Fruit fly (Drosophila melanogaster) whole organism, embryonic: ENCODE results near the gene CG3165.

Experiments used
- ATbp ChIP-seq: fragments of 200-800 bp; sonication (Bioruptor generic); optimal IDR thresholded peaks from 2 replicates; lab custom pipeline; 2017; ENCODE audit warnings: missing biosample characterization, mild to moderate bottlenecking, missing genetic modification characterization, missing genetic modification reagents
- Atf-2 ChIP-seq: fragments of 200-800 bp; sonication (Bioruptor generic); optimal IDR thresholded peaks from 2 replicates; lab custom pipeline; 2016; ENCODE audit warnings: missing biosample characterization, missing genetic modification characterization
- Blimp-1 ChIP-seq: fragments of 200-800 bp; sonication (Bioruptor generic); optimal IDR thresholded peaks from 3 replicates; lab custom pipeline; 2018; ENCODE audit warnings: missing biosample characterization, missing genetic modification characterization, mild to moderate bottlenecking, moderate library complexity, missing genetic modification reagents
- Bteb2 ChIP-seq: fragments of 200-800 bp; sonication (Bioruptor generic); optimal IDR thresholded peaks from 2 replicates; lab custom pipeline; 2016; ENCODE audit warnings: missing biosample characterization, missing genetic modification characterization
- CG10431 ChIP-seq: fragments of 200-800 bp; sonication (Bioruptor generic); optimal IDR thresholded peaks from 3 replicates; lab custom pipeline; 2018; ENCODE audit warnings: missing biosample characterization, mild to moderate bottlenecking, missing genetic modification characterization
- CG10959 ChIP-seq: fragments of 200-800 bp; sonication (Bioruptor generic); IDR thresholded peaks from 2 replicates; pipeline ENCODE4 v1.3.6; 2022; ENCODE audit warnings: missing biosample characterization, missing genetic modification characterization
- CG12219 ChIP-seq: fragments of 200-800 bp; sonication (Bioruptor generic); optimal IDR thresholded peaks from 3 replicates; lab custom pipeline; 2018; ENCODE audit warnings: missing biosample characterization, mild to moderate bottlenecking, missing genetic modification characterization
- CG12942 ChIP-seq: fragments of 200-800 bp; sonication (Bioruptor generic); optimal IDR thresholded peaks from 3 replicates; lab custom pipeline; 2016; ENCODE audit warnings: missing biosample characterization, missing genetic modification characterization
- CG14710 ChIP-seq: fragments of 200-800 bp; sonication (Bioruptor generic); optimal IDR thresholded peaks from 3 replicates; lab custom pipeline; 2019; ENCODE audit warnings: missing biosample characterization, mild to moderate bottlenecking, missing genetic modification characterization, moderate library complexity
- CG14860 ChIP-seq: fragments of 200-800 bp; sonication (Bioruptor generic); IDR thresholded peaks from 3 replicates; pipeline ENCODE4 v1.3.6; 2022; ENCODE audit warnings: missing biosample characterization, missing genetic modification characterization; ENCODE audit not compliant: partially characterized antibody
- CG15479 ChIP-seq: fragments of 200-800 bp; sonication (Bioruptor generic); optimal IDR thresholded peaks from 3 replicates; lab custom pipeline; 2019; ENCODE audit warnings: missing biosample characterization, mild to moderate bottlenecking, missing genetic modification characterization, moderate library complexity
- CG15696 ChIP-seq: fragments of 200-800 bp; sonication (Bioruptor generic); optimal IDR thresholded peaks from 2 replicates; lab custom pipeline; 2019; ENCODE audit warnings: missing biosample characterization, mild to moderate bottlenecking, missing genetic modification characterization, moderate library complexity
- CG1603 ChIP-seq: fragments of 200-800 bp; sonication (Bioruptor generic); optimal IDR thresholded peaks from 2 replicates; lab custom pipeline; 2019; ENCODE audit warnings: missing biosample characterization, mild to moderate bottlenecking, missing genetic modification characterization, moderate library complexity
- CG18764 ChIP-seq: fragments of 200-800 bp; sonication (Bioruptor generic); optimal IDR thresholded peaks from 3 replicates; lab custom pipeline; 2016; ENCODE audit warnings: missing biosample characterization, missing genetic modification characterization
- CG2116 ChIP-seq: fragments of 200-800 bp; sonication (Bioruptor generic); optimal IDR thresholded peaks from 3 replicates; lab custom pipeline; 2018; ENCODE audit warnings: missing biosample characterization, mild to moderate bottlenecking, missing genetic modification characterization
- CG2129 ChIP-seq: fragments of 200-800 bp; sonication (Bioruptor generic); IDR thresholded peaks from 2 replicates; pipeline ENCODE4 v1.3.6; 2022; ENCODE audit warnings: missing biosample characterization, missing genetic modification characterization; ENCODE audit not compliant: partially characterized antibody
- CG4707 ChIP-seq: fragments of 200-800 bp; sonication (Bioruptor generic); optimal IDR thresholded peaks from 2 replicates; lab custom pipeline; 2018; ENCODE audit warnings: missing biosample characterization, mild to moderate bottlenecking, missing genetic modification characterization, moderate library complexity
- CG6254 ChIP-seq: fragments of 200-800 bp; sonication (Bioruptor generic); optimal IDR thresholded peaks from 3 replicates; lab custom pipeline; 2017; ENCODE audit warnings: mild to moderate bottlenecking, missing biosample characterization, missing genetic modification reagents, missing genetic modification characterization
- CG6683 ChIP-seq: fragments of 200-800 bp; sonication (Bioruptor generic); optimal IDR thresholded peaks from 2 replicates; lab custom pipeline; 2017; ENCODE audit warnings: missing biosample characterization, mild to moderate bottlenecking, missing genetic modification characterization, missing genetic modification reagents
- CG7271 ChIP-seq: fragments of 200-800 bp; sonication (Bioruptor generic); optimal IDR thresholded peaks from 2 replicates; lab custom pipeline; 2018; ENCODE audit warnings: missing biosample characterization, mild to moderate bottlenecking, missing genetic modification characterization, moderate library complexity
- CG7963 ChIP-seq: fragments of 200-800 bp; sonication (Bioruptor generic); IDR thresholded peaks from 3 replicates; pipeline ENCODE4 v1.3.6; 2022; ENCODE audit warnings: missing biosample characterization, missing genetic modification characterization; ENCODE audit not compliant: partially characterized antibody
- CG8388 ChIP-seq: fragments of 200-800 bp; sonication (Bioruptor generic); optimal IDR thresholded peaks from 2 replicates; lab custom pipeline; 2019; ENCODE audit warnings: missing biosample characterization, mild to moderate bottlenecking, missing genetic modification characterization, moderate library complexity
- CG9215 ChIP-seq: fragments of 200-800 bp; sonication (Bioruptor generic); IDR thresholded peaks from 2 replicates; pipeline ENCODE4 v1.3.6; 2022; ENCODE audit warnings: missing biosample characterization, missing genetic modification characterization
- CG9797 ChIP-seq: fragments of 200-800 bp; sonication (Bioruptor generic); optimal IDR thresholded peaks from 3 replicates; lab custom pipeline; 2018; ENCODE audit warnings: missing biosample characterization, mild to moderate bottlenecking, missing genetic modification characterization
- CoRest ChIP-seq: fragments of 200-800 bp; sonication (Bioruptor generic); optimal IDR thresholded peaks from 3 replicates; lab custom pipeline; 2018; ENCODE audit warnings: missing biosample characterization, mild to moderate bottlenecking, missing genetic modification characterization, moderate library complexity
- Dbx ChIP-seq: fragments of 200-800 bp; sonication (Bioruptor generic); IDR thresholded peaks from 3 replicates; pipeline ENCODE4 v1.3.6; 2022; ENCODE audit warnings: missing biosample characterization, missing genetic modification characterization
- Doc3 ChIP-seq: fragments of 200-800 bp; sonication (Bioruptor generic); IDR thresholded peaks from 3 replicates; pipeline ENCODE4 v1.3.6; 2022; ENCODE audit warnings: missing biosample characterization, missing genetic modification characterization; ENCODE audit not compliant: partially characterized antibody
- Eip74EF ChIP-seq, 2 experiments: fragments of 200-800 bp in 1 of 2; fragments of >200 bp in 1 of 2; sonication (Bioruptor generic) in 1 of 2; optimal IDR thresholded peaks; 2 replicates each; lab custom pipeline; 2017 to 2019; ENCODE audit warnings: missing biosample characterization in 2 of 2, missing genetic modification characterization in 2 of 2, mild to moderate bottlenecking in 1 of 2, moderate library complexity in 1 of 2
- Med ChIP-seq: fragments of 200-800 bp; sonication (Bioruptor generic); peaks from one replicate; lab custom pipeline; 2016; ENCODE audit warnings: missing biosample characterization, missing genetic modification characterization, mild to moderate bottlenecking, inconsistent platforms, moderate library complexity
- Tbp ChIP-seq: fragments of >200 bp; optimal IDR thresholded peaks from 2 replicates; lab custom pipeline; 2018; ENCODE audit warnings: missing biosample characterization, missing genetic modification characterization
- Trl ChIP-seq, 3 experiments: fragments of >200 bp in 2 of 3; fragments of 200-800 bp in 1 of 3; sonication (Bioruptor generic) in 1 of 3; optimal IDR thresholded peaks; 2 replicates in 1 of 3; 3 replicates in 2 of 3; lab custom pipeline; 2016 to 2017; ENCODE audit warnings: missing biosample characterization in 1 of 3, missing genetic modification characterization in 1 of 3
- bcd ChIP-seq: fragments of 200-800 bp; sonication (Bioruptor generic); optimal IDR thresholded peaks from 2 replicates; lab custom pipeline; 2017; ENCODE audit warnings: missing biosample characterization, mild to moderate bottlenecking, missing genetic modification characterization
- btn ChIP-seq: fragments of 200-800 bp; sonication (Bioruptor generic); optimal IDR thresholded peaks from 2 replicates; lab custom pipeline; 2016; ENCODE audit warnings: missing biosample characterization, missing genetic modification characterization
- ci ChIP-seq: fragments of 200-800 bp; sonication (Bioruptor generic); IDR thresholded peaks from 3 replicates; pipeline ENCODE4 v1.3.6; 2022; ENCODE audit warnings: missing biosample characterization, missing genetic modification characterization
- crp ChIP-seq, 2 experiments: fragments of 200-800 bp; sonication (Bioruptor generic); optimal IDR thresholded peaks; 2 replicates in 1 of 2; 3 replicates in 1 of 2; lab custom pipeline; 2017; ENCODE audit warnings: missing biosample characterization in 2 of 2, missing genetic modification characterization in 2 of 2, mild to moderate bottlenecking in 1 of 2, moderate library complexity in 1 of 2
- emc ChIP-seq: fragments of 200-800 bp; sonication (Bioruptor generic); optimal IDR thresholded peaks from 2 replicates; lab custom pipeline; 2016; ENCODE audit warnings: missing biosample characterization, missing genetic modification characterization
- eve ChIP-seq, 2 experiments: fragments of >200 bp; optimal IDR thresholded peaks; 2 replicates each; lab custom pipeline; 2017; ENCODE audit warnings: missing biosample characterization in 2 of 2, missing genetic modification characterization in 2 of 2
- ewg ChIP-seq: fragments of 200-800 bp; sonication (Bioruptor generic); optimal IDR thresholded peaks from 3 replicates; lab custom pipeline; 2017; ENCODE audit warnings: mild to moderate bottlenecking, missing biosample characterization, missing genetic modification reagents, missing genetic modification characterization
- fd102C ChIP-seq: fragments of 200-800 bp; sonication (Bioruptor generic); optimal IDR thresholded peaks from 2 replicates; lab custom pipeline; 2018; ENCODE audit warnings: missing biosample characterization, mild to moderate bottlenecking, missing genetic modification characterization, moderate library complexity
- her ChIP-seq: fragments of 200-800 bp; sonication (Bioruptor generic); optimal IDR thresholded peaks from 2 replicates; lab custom pipeline; 2016; ENCODE audit warnings: missing biosample characterization, missing genetic modification characterization
- kay ChIP-seq: fragments of 200-800 bp; sonication (Bioruptor generic); optimal IDR thresholded peaks from 2 replicates; lab custom pipeline; 2016; ENCODE audit warnings: missing biosample characterization, missing genetic modification characterization
- pb ChIP-seq: fragments of 200-800 bp; sonication (Bioruptor generic); optimal IDR thresholded peaks from 3 replicates; lab custom pipeline; 2016; ENCODE audit warnings: missing biosample characterization, missing genetic modification characterization
- pros ChIP-seq: fragments of 200-800 bp; sonication (Bioruptor generic); optimal IDR thresholded peaks from 3 replicates; lab custom pipeline; 2019; ENCODE audit warnings: missing biosample characterization, mild to moderate bottlenecking, missing genetic modification characterization, moderate library complexity
- repo ChIP-seq: fragments of 200-800 bp; sonication (Bioruptor generic); optimal IDR thresholded peaks from 2 replicates; lab custom pipeline; 2016; ENCODE audit warnings: missing biosample characterization, missing genetic modification characterization
- scrt ChIP-seq: fragments of 200-800 bp; sonication (Bioruptor generic); optimal IDR thresholded peaks from 2 replicates; lab custom pipeline; 2018; ENCODE audit warnings: missing biosample characterization, mild to moderate bottlenecking, missing genetic modification characterization, moderate library complexity
- sna ChIP-seq: fragments of 200-800 bp; sonication (Bioruptor generic); IDR thresholded peaks from 2 replicates; pipeline ENCODE4 v1.3.6; 2022; ENCODE audit warnings: missing biosample characterization, missing genetic modification characterization; ENCODE audit not compliant: partially characterized antibody
- sob ChIP-seq: fragments of 200-800 bp; sonication (Bioruptor generic); IDR thresholded peaks from 2 replicates; pipeline ENCODE4 v1.3.6; 2022; ENCODE audit warnings: missing biosample characterization, missing genetic modification characterization
- ssp ChIP-seq: fragments of 200-800 bp; sonication (Bioruptor generic); IDR thresholded peaks from 2 replicates; pipeline ENCODE4 v1.3.6; 2022; ENCODE audit warnings: missing biosample characterization, missing genetic modification characterization
- stwl ChIP-seq: fragments of 200-800 bp; sonication (Bioruptor generic); optimal IDR thresholded peaks from 3 replicates; lab custom pipeline; 2018; ENCODE audit warnings: missing biosample characterization, mild to moderate bottlenecking, missing genetic modification characterization, moderate library complexity
- tgo ChIP-seq: fragments of 200-800 bp; sonication (Bioruptor generic); IDR thresholded peaks from 3 replicates; pipeline ENCODE4 v1.3.6; 2022; ENCODE audit warnings: missing biosample characterization, missing genetic modification characterization
- tx ChIP-seq: fragments of 200-800 bp; sonication (Bioruptor generic); optimal IDR thresholded peaks from 2 replicates; lab custom pipeline; 2016; ENCODE audit warnings: missing biosample characterization, missing genetic modification characterization

Gene CG3165

DNA sequence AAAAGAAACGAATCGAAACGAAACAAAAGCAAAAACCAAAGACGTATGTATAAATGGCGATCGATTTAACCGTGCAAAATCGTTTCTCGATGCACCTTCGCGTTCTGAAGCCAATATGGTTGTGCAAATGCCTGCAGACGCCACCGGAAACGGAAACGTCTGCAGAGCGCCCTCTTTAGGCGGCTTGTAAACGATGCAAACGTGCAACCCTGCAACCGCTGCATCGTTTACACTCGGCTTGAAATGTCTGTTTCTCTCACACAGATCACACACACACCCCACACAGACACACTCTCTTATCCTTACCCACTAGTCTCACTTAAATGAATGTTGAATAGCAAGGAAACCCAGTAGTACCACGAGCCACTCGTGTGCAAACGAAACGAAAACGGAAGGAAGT lies 10.0 kb upstream of the CG3165 start (continued):
- no peak for TF ChIP-seq pb (GFP tag; lab: Kevin White, UChicago)
- TF ChIP-seq Atf-2 (GFP tag; lab: Kevin White, UChicago): no peak
- TF ChIP-seq CG7963 (GFP tag; lab: Robert Waterston, UW): no peak
- TF ChIP-seq ci (GFP tag; lab: Robert Waterston, UW): peak; percentile 64; the same call in 2 of the 3 replicates
- no peak for TF ChIP-seq tx
- 0 out of 3 replicates have a peak, but pooled peaks have one; percentile 14 for TF ChIP-seq Doc3
- no peak for TF ChIP-seq ssp (GFP tag; lab: Robert Waterston, UW)
- TF ChIP-seq repo (GFP tag; lab: Kevin White, UChicago): no peak
- no peak for TF ChIP-seq sob
- TF ChIP-seq CG14710 (tag; lab: Kevin White, UChicago): peak; percentile 34
- peak; percentile 56 for TF ChIP-seq CG10959
- no peak for TF ChIP-seq Eip74EF (GFP tag; optimal IDR thresholded peaks at IDR 0.05; lab: Kevin White, UChicago)
- no peak for TF ChIP-seq sna (GFP tag; lab: Robert Waterston, UW)
- TF ChIP-seq CG1603: peak; percentile 53
- peak; percentile 83 for TF ChIP-seq fd102C
- no peak for TF ChIP-seq her
- TF ChIP-seq CG18764: no peak
- TF ChIP-seq CG15479 (GFP tag; lab: Kevin White, UChicago): peak; percentile 73
- TF ChIP-seq Trl (optimal IDR thresholded peaks at IDR 0.05; lab: Kevin White, UChicago): no peak
- no peak for TF ChIP-seq Trl (GFP tag; optimal IDR thresholded peaks at IDR 0.05; lab: Kevin White, UChicago)
- TF ChIP-seq eve (GFP tag; optimal IDR thresholded peaks at IDR 0.05; lab: Kevin White, UChicago): no peak
- peak; percentile 86 for TF ChIP-seq CG2116 (GFP tag; lab: Kevin White, UChicago)
- no peak for TF ChIP-seq CG2129 (GFP tag; lab: Robert Waterston, UW)
- TF ChIP-seq Dbx (GFP tag; lab: Robert Waterston, UW): no peak
- TF ChIP-seq ewg: no peak
- TF ChIP-seq CG7271: peak; percentile 87
- TF ChIP-seq CG6254: peak; percentile 4
- TF ChIP-seq CG14860 (GFP tag; lab: Robert Waterston, UW): no peak
- no peak for TF ChIP-seq CG6683 (GFP tag; lab: Kevin White, UChicago)
- TF ChIP-seq CG8388 (GFP tag; lab: Kevin White, UChicago): peak; percentile 1
- TF ChIP-seq CG10431 (GFP tag; lab: Kevin White, UChicago): peak; percentile 13
- no peak for TF ChIP-seq kay (GFP tag; lab: Kevin White, UChicago)
- peak; percentile 31 for TF ChIP-seq CG15696

- TF ChIP-seq CG4707 (no peak), Blimp-1 (GFP tag; lab: Kevin White, UChicago) (no peak), Med (GFP tag; lab: Kevin White, UChicago) (peak; percentile 52), CG12219 (GFP tag; lab: Kevin White, UChicago) (no peak), CG12942 (GFP tag; lab: Kevin White, UChicago) (no peak), ATbp (no peak), crp (GFP tag; optimal IDR thresholded peaks at IDR 0.05; lab: Kevin White, UChicago) (no peak), CG2129 (GFP tag; lab: Robert Waterston, UW) (peak; percentile 16; the same call in 1 of the 2 replicates), CoRest (peak; percentile 28), CG10431 (GFP tag; lab: Kevin White, UChicago) (no peak), emc (GFP tag; lab: Kevin White, UChicago) (no peak), pros (GFP tag; lab: Kevin White, UChicago) (no peak), btn (GFP tag; lab: Kevin White, UChicago) (no peak), Bteb2 (GFP tag; lab: Kevin White, UChicago) (no peak), tgo (GFP tag; lab: Robert Waterston, UW) (no peak), Tbp (GFP tag; lab: Kevin White, UChicago) (no peak), stwl (tag; lab: Kevin White, UChicago) (peak; percentile 54), bcd (no peak), CG9215 (GFP tag; lab: Robert Waterston, UW) (no peak), scrt (GFP tag; lab: Kevin White, UChicago) (no peak), CG9797 (GFP tag; lab: Kevin White, UChicago) (peak; percentile 18)
Measured at dm6 chr2L:2969438-2969837, 7.5 kb upstream of the CG3165 start, which contains the start of gene Ts. Gene Ts (minus strand): TSS chr2L:2969638.
